Worm (Caenorhabditis elegans) whole organism, young adult: ENCODE results near the gene exos-4.2.

Source experiments
- D2030.7 ChIP-seq: fragments of 200-800 bp; sonication (Bioruptor generic); IDR thresholded peaks from 2 replicates; pipeline ENCODE4 v1.3.6; 2022; ENCODE audit warnings: missing genetic modification reagents, missing genetic modification characterization, missing compliant biosample characterization
- T26A5.8 ChIP-seq: sonication (generic microtip); optimal IDR thresholded peaks from 2 replicates; lab custom pipeline; 2016; ENCODE audit warnings: missing genetic modification characterization, missing compliant biosample characterization

DNA sequence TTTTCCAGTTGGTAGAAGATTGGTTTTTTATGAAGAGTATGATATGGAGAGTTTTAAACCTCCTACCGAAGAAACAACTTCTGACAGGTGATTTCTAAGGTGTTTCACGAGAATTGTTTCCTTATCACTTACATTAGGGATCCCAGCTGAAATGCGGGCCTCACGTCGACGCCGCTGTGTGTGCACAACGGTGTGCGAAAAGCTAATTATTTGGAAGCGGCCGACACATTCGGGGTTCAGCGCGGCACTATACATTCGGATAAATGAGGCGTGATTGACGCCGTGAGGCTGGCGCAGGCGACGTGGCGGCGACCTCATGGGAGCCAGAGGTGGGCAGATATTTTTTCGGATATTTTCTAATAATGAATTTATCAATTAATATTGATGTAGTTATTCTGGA lies 40.7 kb upstream of the exos-4.2 start:
- TF ChIP-seq T26A5.8 (tag; lab: Kevin White, UChicago): no peak
- TF ChIP-seq D2030.7 (GFP tag; lab: Robert Waterston, UW): no peak
